Fruit fly (Drosophila melanogaster) whole organism, prepupa: ENCODE results near the gene CG31633.

Experiments
- Blimp-1 ChIP-seq: fragments of 200-800 bp; sonication (Bioruptor generic); optimal IDR thresholded peaks from 3 replicates; lab custom pipeline; 2017; ENCODE audit warnings: missing biosample characterization, missing genetic modification characterization, mild to moderate bottlenecking, moderate library complexity, missing genetic modification reagents
- CG10631 ChIP-seq: fragments of 200-800 bp; sonication (Bioruptor generic); optimal IDR thresholded peaks from 2 replicates; lab custom pipeline; 2016; ENCODE audit warnings: missing biosample characterization, missing genetic modification characterization
- CG10669 ChIP-seq: fragments of 200-800 bp; sonication (Bioruptor generic); optimal IDR thresholded peaks from 3 replicates; lab custom pipeline; 2018; ENCODE audit warnings: missing biosample characterization, mild to moderate bottlenecking, missing genetic modification characterization, moderate library complexity
- CG11294 ChIP-seq: fragments of 200-800 bp; sonication (Bioruptor generic); IDR thresholded peaks from 2 replicates; pipeline ENCODE4 v1.3.6; 2022; ENCODE audit warnings: missing biosample characterization, missing genetic modification characterization
- CG11762 ChIP-seq: fragments of 200-800 bp; sonication (Bioruptor generic); optimal IDR thresholded peaks from 3 replicates; lab custom pipeline; 2016; ENCODE audit warnings: missing biosample characterization, missing genetic modification characterization; ENCODE audit not compliant: insufficient read depth
- CG11902 ChIP-seq: fragments of 200-800 bp; sonication (Bioruptor generic); optimal IDR thresholded peaks from 3 replicates; lab custom pipeline; 2016; ENCODE audit warnings: missing biosample characterization, missing genetic modification characterization
- CG1621 ChIP-seq: fragments of 200-800 bp; sonication (Bioruptor generic); optimal IDR thresholded peaks from 3 replicates; lab custom pipeline; 2018; ENCODE audit warnings: missing biosample characterization, mild to moderate bottlenecking, missing genetic modification characterization
- CG16779 ChIP-seq: fragments of 200-800 bp; sonication (Bioruptor generic); optimal IDR thresholded peaks from 3 replicates; lab custom pipeline; 2017; ENCODE audit warnings: missing biosample characterization, mild to moderate bottlenecking, missing genetic modification characterization
- CG31627 ChIP-seq: fragments of 200-800 bp; sonication (Bioruptor generic); optimal IDR thresholded peaks from 3 replicates; lab custom pipeline; 2016; ENCODE audit warnings: missing biosample characterization, missing genetic modification characterization
- CG32006 ChIP-seq: fragments of 200-800 bp; sonication (Bioruptor generic); optimal IDR thresholded peaks from 3 replicates; lab custom pipeline; 2017; ENCODE audit warnings: missing biosample characterization, mild to moderate bottlenecking, missing genetic modification characterization
- CG34406 ChIP-seq: fragments of 200-800 bp; sonication (Bioruptor generic); optimal IDR thresholded peaks from 3 replicates; lab custom pipeline; 2016; ENCODE audit warnings: missing biosample characterization, missing genetic modification characterization
- CG3919 ChIP-seq: fragments of 200-800 bp; sonication (Bioruptor generic); optimal IDR thresholded peaks from 3 replicates; lab custom pipeline; 2016; ENCODE audit warnings: missing biosample characterization, missing genetic modification characterization
- CG6163 ChIP-seq: fragments of 200-800 bp; sonication (Bioruptor generic); IDR thresholded peaks from 3 replicates; pipeline ENCODE4 v1.3.6; 2022; ENCODE audit warnings: missing biosample characterization, missing genetic modification characterization
- CG6276 ChIP-seq: fragments of 200-800 bp; sonication (Bioruptor generic); optimal IDR thresholded peaks from 2 replicates; lab custom pipeline; 2017; ENCODE audit warnings: missing biosample characterization, mild to moderate bottlenecking, missing genetic modification characterization
- CG6792 ChIP-seq: fragments of 200-800 bp; sonication (Bioruptor generic); optimal IDR thresholded peaks from 3 replicates; lab custom pipeline; 2016; ENCODE audit warnings: missing biosample characterization, missing genetic modification characterization
- CG6808 ChIP-seq: fragments of 200-800 bp; sonication (Bioruptor generic); optimal IDR thresholded peaks from 3 replicates; lab custom pipeline; 2017; ENCODE audit warnings: missing biosample characterization, missing genetic modification characterization, mild to moderate bottlenecking, moderate library complexity, missing genetic modification reagents
- CG6854 ChIP-seq: fragments of 200-800 bp; sonication (Bioruptor generic); optimal IDR thresholded peaks from 2 replicates; lab custom pipeline; 2017; ENCODE audit warnings: missing biosample characterization, mild to moderate bottlenecking, missing genetic modification characterization
- CG7368 ChIP-seq: fragments of 200-800 bp; sonication (Bioruptor generic); optimal IDR thresholded peaks from 3 replicates; lab custom pipeline; 2016; ENCODE audit warnings: missing biosample characterization, missing genetic modification characterization
- CG8119 ChIP-seq: fragments of 200-800 bp; sonication (Bioruptor generic); IDR thresholded peaks from 3 replicates; pipeline ENCODE4 v1.3.6; 2022; ENCODE audit warnings: missing biosample characterization, missing genetic modification characterization
- CG8319 ChIP-seq: fragments of 200-800 bp; sonication (Bioruptor generic); optimal IDR thresholded peaks from 3 replicates; lab custom pipeline; 2016; ENCODE audit warnings: missing biosample characterization, missing genetic modification characterization
- CG8632 ChIP-seq: fragments of 200-800 bp; sonication (Bioruptor generic); optimal IDR thresholded peaks from 3 replicates; lab custom pipeline; 2016; ENCODE audit warnings: missing biosample characterization, missing genetic modification characterization
- CG9139 ChIP-seq: fragments of 200-800 bp; sonication (Bioruptor generic); optimal IDR thresholded peaks from 3 replicates; lab custom pipeline; 2017; ENCODE audit warnings: missing biosample characterization, mild to moderate bottlenecking, missing genetic modification characterization
- Eip93F ChIP-seq: fragments of 200-800 bp; sonication (Bioruptor generic); optimal IDR thresholded peaks from 2 replicates; lab custom pipeline; 2016; ENCODE audit warnings: missing biosample characterization, mild to moderate bottlenecking, missing genetic modification characterization
- Ets21C ChIP-seq: fragments of 200-800 bp; sonication (Bioruptor generic); optimal IDR thresholded peaks from 3 replicates; lab custom pipeline; 2016; ENCODE audit warnings: missing biosample characterization, missing genetic modification characterization
- Gug ChIP-seq: fragments of 200-800 bp; sonication (Bioruptor generic); IDR thresholded peaks from 2 replicates; pipeline ENCODE4 v1.3.6; 2022; ENCODE audit warnings: missing biosample characterization, missing genetic modification characterization
- Hr39 ChIP-seq: fragments of 200-800 bp; sonication (Bioruptor generic); optimal IDR thresholded peaks from 2 replicates; lab custom pipeline; 2016; ENCODE audit warnings: missing biosample characterization, missing genetic modification characterization
- Hr4 ChIP-seq: fragments of 200-800 bp; sonication (Bioruptor generic); optimal IDR thresholded peaks from 3 replicates; lab custom pipeline; 2016; ENCODE audit warnings: missing biosample characterization, missing genetic modification characterization
- Lpt ChIP-seq: fragments of 200-800 bp; sonication (Bioruptor generic); optimal IDR thresholded peaks from 3 replicates; lab custom pipeline; 2016; ENCODE audit warnings: missing biosample characterization, missing genetic modification characterization
- Met ChIP-seq: fragments of 200-800 bp; sonication (Bioruptor generic); optimal IDR thresholded peaks from 3 replicates; lab custom pipeline; 2016; ENCODE audit warnings: missing biosample characterization, missing genetic modification characterization
- OdsH ChIP-seq: fragments of 200-800 bp; sonication (Bioruptor generic); optimal IDR thresholded peaks from 3 replicates; lab custom pipeline; 2016; ENCODE audit warnings: missing biosample characterization, missing genetic modification characterization
- Sox102F ChIP-seq: fragments of 200-800 bp; sonication (Bioruptor generic); optimal IDR thresholded peaks from 2 replicates; lab custom pipeline; 2016; ENCODE audit warnings: missing biosample characterization, mild to moderate bottlenecking, missing genetic modification characterization
- Sox14 ChIP-seq: fragments of 200-800 bp; sonication (Bioruptor generic); optimal IDR thresholded peaks from 3 replicates; lab custom pipeline; 2016; ENCODE audit warnings: missing biosample characterization, missing genetic modification characterization
- Sox15 ChIP-seq: fragments of 200-800 bp; sonication (Bioruptor generic); optimal IDR thresholded peaks from 3 replicates; lab custom pipeline; 2016; ENCODE audit warnings: missing biosample characterization, missing genetic modification characterization
- achi ChIP-seq: fragments of 200-800 bp; sonication (Bioruptor generic); optimal IDR thresholded peaks from 3 replicates; lab custom pipeline; 2016; ENCODE audit warnings: missing biosample characterization, missing genetic modification characterization
- acj6 ChIP-seq: fragments of 200-800 bp; sonication (Bioruptor generic); optimal IDR thresholded peaks from 3 replicates; lab custom pipeline; 2016; ENCODE audit warnings: missing biosample characterization, missing genetic modification characterization
- cyc ChIP-seq: fragments of 200-800 bp; sonication (Bioruptor generic); optimal IDR thresholded peaks from 3 replicates; lab custom pipeline; 2016; ENCODE audit warnings: missing biosample characterization, missing genetic modification characterization
- dac ChIP-seq: fragments of 200-800 bp; sonication (Bioruptor generic); optimal IDR thresholded peaks from 2 replicates; lab custom pipeline; 2017; ENCODE audit warnings: missing biosample characterization, mild to moderate bottlenecking, missing genetic modification characterization
- eg ChIP-seq: fragments of 200-800 bp; sonication (Bioruptor generic); IDR thresholded peaks from 3 replicates; pipeline ENCODE4 v1.3.6; 2022; ENCODE audit warnings: missing biosample characterization, missing genetic modification characterization
- fd59A ChIP-seq: fragments of 200-800 bp; sonication (Bioruptor generic); optimal IDR thresholded peaks from 2 replicates; lab custom pipeline; 2017; ENCODE audit warnings: missing biosample characterization, mild to moderate bottlenecking, missing genetic modification characterization, missing genetic modification reagents
- fd85E ChIP-seq: fragments of 200-800 bp; sonication (Bioruptor generic); optimal IDR thresholded peaks from 3 replicates; lab custom pipeline; 2016; ENCODE audit warnings: missing biosample characterization, missing genetic modification characterization
- fkh ChIP-seq: fragments of 200-800 bp; sonication (Bioruptor generic); optimal IDR thresholded peaks from 3 replicates; lab custom pipeline; 2017; ENCODE audit warnings: missing biosample characterization, mild to moderate bottlenecking, missing genetic modification characterization, moderate library complexity
- lz ChIP-seq: fragments of 200-800 bp; sonication (Bioruptor generic); optimal IDR thresholded peaks from 3 replicates; lab custom pipeline; 2016; ENCODE audit warnings: missing biosample characterization, missing genetic modification characterization
- net ChIP-seq: fragments of 200-800 bp; sonication (Bioruptor generic); optimal IDR thresholded peaks from 3 replicates; lab custom pipeline; 2016; ENCODE audit warnings: missing biosample characterization, missing genetic modification characterization
- pdm3 ChIP-seq: fragments of 200-800 bp; sonication (Bioruptor generic); optimal IDR thresholded peaks from 3 replicates; lab custom pipeline; 2016; ENCODE audit warnings: missing biosample characterization, missing genetic modification characterization
- salr ChIP-seq, 2 experiments: fragments of 200-800 bp; sonication (Bioruptor generic); optimal IDR thresholded peaks; 3 replicates each; lab custom pipeline; 2016 to 2018; ENCODE audit warnings: missing biosample characterization in 2 of 2, missing genetic modification characterization in 2 of 2, mild to moderate bottlenecking in 1 of 2
- ss ChIP-seq, 2 experiments: fragments of 200-800 bp; sonication (Bioruptor generic); optimal IDR thresholded peaks; 2 replicates in 1 of 2; 3 replicates in 1 of 2; lab custom pipeline; 2017 to 2018; ENCODE audit warnings: mild to moderate bottlenecking in 2 of 2, missing biosample characterization in 2 of 2, missing genetic modification characterization in 2 of 2, moderate library complexity in 1 of 2
- topi ChIP-seq: fragments of 200-800 bp; sonication (Bioruptor generic); optimal IDR thresholded peaks from 3 replicates; lab custom pipeline; 2016; ENCODE audit warnings: missing biosample characterization, missing genetic modification characterization
- vri ChIP-seq: fragments of 200-800 bp; sonication (Bioruptor generic); optimal IDR thresholded peaks from 3 replicates; lab custom pipeline; 2016; ENCODE audit warnings: missing biosample characterization, mild to moderate bottlenecking, missing genetic modification characterization

CG31633 gene

DNA sequence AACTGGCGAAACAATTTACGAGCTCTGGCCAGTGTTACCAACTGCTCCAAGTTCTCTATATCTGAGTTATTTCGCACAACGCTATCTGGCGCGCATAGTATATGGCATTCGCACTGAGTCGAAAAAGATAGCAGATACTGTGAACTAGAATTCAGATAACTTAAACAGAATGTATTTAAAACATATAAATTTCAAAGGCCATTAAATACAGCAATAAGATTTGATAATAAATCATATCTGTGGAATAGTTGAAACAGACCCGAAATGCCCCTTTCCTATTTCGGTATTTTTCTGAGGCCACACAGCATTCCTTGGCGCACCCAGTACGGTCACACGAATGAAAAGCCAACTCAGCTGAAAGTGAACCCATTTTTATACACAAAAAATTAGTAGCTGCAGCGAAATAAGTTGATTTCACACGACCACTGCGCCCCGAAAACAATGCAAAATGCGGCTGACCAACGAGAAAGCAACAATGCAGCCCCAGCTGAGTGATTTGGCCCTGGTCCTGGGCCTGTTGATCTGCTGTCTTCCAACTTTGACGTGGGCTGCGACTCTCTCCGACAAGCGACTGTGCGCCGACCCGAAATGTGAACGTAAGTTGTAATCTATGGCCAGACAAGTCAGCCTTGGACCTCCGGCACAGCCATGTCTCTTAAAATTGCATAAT is 6.9 kb downstream of the CG31633 start, which contains the start of the genes CG31635 and Tango1 (continued):
- TF ChIP-seq CG6792 (no peak), OdsH (GFP tag; lab: Kevin White, UChicago) (no peak), CG8632 (no peak), lz (GFP tag; lab: Kevin White, UChicago) (peak; percentile 34)

DNA sequence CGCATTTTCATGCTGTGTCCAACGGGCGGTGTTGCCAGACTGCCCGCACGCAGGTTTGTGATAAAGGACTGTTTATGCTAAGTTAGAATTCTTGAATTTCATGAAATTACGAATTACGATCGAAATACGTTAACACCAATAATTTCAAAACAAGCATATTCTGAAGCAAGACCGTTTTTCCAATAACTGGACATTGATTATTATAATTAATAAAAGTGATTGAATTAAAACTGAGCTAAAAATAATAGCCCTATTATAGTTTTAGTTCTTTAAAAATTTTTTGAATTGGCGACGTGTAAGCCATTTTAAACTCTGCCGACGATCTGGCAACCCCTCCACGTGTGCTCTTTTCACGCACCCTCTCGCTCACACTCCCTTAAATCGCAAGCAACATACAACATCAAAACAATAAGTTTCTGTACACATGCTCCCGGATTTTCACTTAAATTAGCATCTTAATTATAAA is 7.9 kb downstream of the CG31633 start:
- TF ChIP-seq Lpt (GFP tag; lab: Kevin White, UChicago), result peak; percentile 94
- TF ChIP-seq CG10669 (GFP tag; lab: Kevin White, UChicago), result peak; percentile 92
- peak; percentile 68 for TF ChIP-seq CG9139 (GFP tag; lab: Kevin White, UChicago)
- TF ChIP-seq fkh (GFP tag; lab: Kevin White, UChicago), result peak; percentile 78
- TF ChIP-seq cyc (GFP tag; lab: Kevin White, UChicago), result peak; percentile 92
- TF ChIP-seq Ets21C (GFP tag; lab: Kevin White, UChicago), result peak; percentile 90
- TF ChIP-seq Gug, result peak; percentile 95
- peak; percentile 98 for TF ChIP-seq CG32006
- TF ChIP-seq CG8119, result peak; percentile 97
- peak; percentile 78 for TF ChIP-seq vri
- TF ChIP-seq OdsH (GFP tag; lab: Kevin White, UChicago), result peak; percentile 97
- no peak for TF ChIP-seq pdm3 (GFP tag; lab: Kevin White, UChicago)
- TF ChIP-seq Sox14 (GFP tag; lab: Kevin White, UChicago), result peak; percentile 96
- peak; percentile 79 to 91 for TF ChIP-seq ss (GFP tag; optimal IDR thresholded peaks at IDR 0.05; lab: Kevin White, UChicago)
- TF ChIP-seq CG11902 (GFP tag; lab: Kevin White, UChicago), result peak; percentile 85
- TF ChIP-seq Hr39, result peak; percentile 91
- TF ChIP-seq Sox15 (GFP tag; lab: Kevin White, UChicago), result peak; percentile 92
- TF ChIP-seq fd85E (GFP tag; lab: Kevin White, UChicago), result peak; percentile 60
- TF ChIP-seq CG6792, result peak; percentile 90
- peak; percentile 95 for TF ChIP-seq achi (GFP tag; lab: Kevin White, UChicago)
- TF ChIP-seq CG11762, result peak; percentile 94
- TF ChIP-seq topi (GFP tag; lab: Kevin White, UChicago), result peak; percentile 93
- peak; percentile 96 for TF ChIP-seq eg (GFP tag; lab: Robert Waterston, UW)
- peak; percentile 98 for TF ChIP-seq Hr4
- TF ChIP-seq CG3919 (GFP tag; lab: Kevin White, UChicago), result peak; percentile 94
- peak; percentile 95 for TF ChIP-seq dac (GFP tag; lab: Kevin White, UChicago)
- peak; percentile 81 to 97 for TF ChIP-seq salr (GFP tag; optimal IDR thresholded peaks at IDR 0.05; lab: Kevin White, UChicago)
- TF ChIP-seq CG10631 (GFP tag; lab: Kevin White, UChicago), result peak; percentile 97
- no peak for TF ChIP-seq Sox102F
- peak; percentile 95 for TF ChIP-seq lz (GFP tag; lab: Kevin White, UChicago)
- TF ChIP-seq fd59A (GFP tag; lab: Kevin White, UChicago), result peak; percentile 91
- TF ChIP-seq CG34406 (GFP tag; lab: Kevin White, UChicago), result peak; percentile 92
- peak; percentile 94 for TF ChIP-seq net (GFP tag; lab: Kevin White, UChicago)
- TF ChIP-seq CG1621 (tag; lab: Kevin White, UChicago), result peak; percentile 89
- TF ChIP-seq CG6163, result peak; percentile 93
- peak; percentile 73 for TF ChIP-seq Blimp-1
- TF ChIP-seq CG8319 (GFP tag; lab: Kevin White, UChicago), result peak; percentile 89
- TF ChIP-seq CG6276, result no peak
- TF ChIP-seq CG7368 (GFP tag; lab: Kevin White, UChicago), result peak; percentile 90
- TF ChIP-seq CG31627 (GFP tag; lab: Kevin White, UChicago), result peak; percentile 94
- TF ChIP-seq CG6854 (GFP tag; lab: Kevin White, UChicago), result peak; percentile 85
- TF ChIP-seq CG16779 (tag; lab: Kevin White, UChicago), result peak; percentile 88
- peak; percentile 80 for TF ChIP-seq Eip93F (GFP tag; lab: Kevin White, UChicago)
- TF ChIP-seq Met, result no peak
- peak; percentile 91 for TF ChIP-seq CG11294
- peak; percentile 96 for TF ChIP-seq acj6 (GFP tag; lab: Kevin White, UChicago)
- peak; percentile 90 for TF ChIP-seq CG6808 (GFP tag; lab: Kevin White, UChicago)
